Worm (Caenorhabditis elegans): ENCODE measurements around the gene Y38H8A.12.
A peak's percentile ranks its signal among the peaks of the same experiment; 100 is the strongest.
"Not testable (repeated sequence)": the region's sequence is repeated elsewhere in the genome, so short reads cannot be mapped to it uniquely, and the experiment has no call there.

Y38H8A.12 gene

DNA sequence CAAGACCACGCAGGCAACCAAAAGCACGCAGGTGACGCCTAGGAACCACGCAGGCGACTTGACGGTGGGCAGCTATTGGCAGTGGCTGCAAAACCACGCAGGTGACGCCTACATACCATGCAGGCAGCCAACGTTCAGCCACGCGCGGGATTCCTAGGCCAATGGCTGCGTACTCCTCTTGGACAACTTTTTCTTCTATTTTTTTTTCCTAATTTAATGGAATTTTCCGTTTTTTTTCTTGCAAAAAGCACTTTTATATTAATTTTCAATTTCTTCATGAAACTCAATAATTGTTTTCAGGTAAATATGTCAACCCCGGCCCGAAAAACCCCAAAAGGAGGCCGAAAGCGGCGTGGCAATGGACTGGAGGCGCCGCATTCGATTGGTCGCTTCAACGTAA, 5.6 kb downstream of the Y38H8A.12 start, which contains the start of gene Y38H8A.7:
Gene Y38H8A.7, plus strand, starts transcription at position 301 of the 400 bp plus-strand sequence.
- TF ChIP-seq klf-2 (GFP tag; conservative IDR thresholded peaks at IDR 0.05); T22C8.4 (GFP tag; IDR thresholded peaks at IDR 0.05); tab-1 (GFP tag; IDR thresholded peaks at IDR 0.05): not testable (repeated sequence)

DNA sequence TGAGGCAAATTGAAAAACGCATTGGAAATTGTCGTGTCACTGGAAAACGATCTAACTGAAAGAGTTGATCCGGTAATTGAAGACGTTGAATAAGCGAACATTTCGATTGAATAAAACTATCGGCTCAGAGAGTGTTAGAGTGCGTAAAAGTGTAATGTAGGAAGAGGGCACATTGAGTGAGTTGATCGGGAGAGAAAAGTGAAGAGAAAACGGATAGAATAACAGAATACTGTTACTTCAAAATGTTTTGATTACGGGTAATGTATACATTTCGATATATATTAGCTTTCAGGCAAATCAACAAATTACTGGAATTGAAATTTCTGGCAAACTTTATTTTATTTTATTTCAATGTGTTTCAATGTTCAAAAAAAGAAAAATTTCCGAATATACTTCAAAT, 6.1 kb downstream of the Y38H8A.12 start, which contains the start of gene uso-1:
Gene uso-1, minus strand, starts transcription at position 101 of the 400 bp plus-strand sequence.
- TF ChIP-seq cog-1 (tag; optimal IDR thresholded peaks at IDR 0.05): no peak
- TF ChIP-seq klf-2 (GFP tag; conservative IDR thresholded peaks at IDR 0.05): no peak
- no peak for TF ChIP-seq ztf-29 (GFP tag; IDR thresholded peaks at IDR 0.05)
- TF ChIP-seq med-1 (GFP tag; optimal IDR thresholded peaks at IDR 0.05; ENCODE audit: insufficient read depth): no peak
- TF ChIP-seq tab-1 (GFP tag; IDR thresholded peaks at IDR 0.05): no peak

DNA sequence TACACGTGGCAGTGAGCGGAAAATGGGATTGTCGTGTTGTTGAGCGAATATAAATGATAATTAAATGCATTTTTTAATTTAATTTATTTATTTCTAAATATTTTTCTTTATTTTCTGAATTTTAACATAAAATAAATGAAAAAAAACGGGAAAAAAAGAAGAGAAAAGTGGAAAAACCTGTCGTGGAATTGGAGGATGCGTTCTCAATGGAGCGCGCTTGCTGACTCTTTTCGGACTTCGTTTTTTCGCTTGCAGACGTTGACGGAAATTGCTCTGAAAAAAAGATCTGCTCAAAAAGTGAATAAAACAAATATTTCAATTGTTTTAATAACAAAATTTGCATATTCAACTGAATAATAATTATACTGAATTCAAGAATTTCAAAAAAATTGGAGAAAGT, 7.3 kb downstream of the Y38H8A.12 start:
- no peak for TF ChIP-seq ref-1 (GFP tag; conservative IDR thresholded peaks at IDR 0.05)
- TF ChIP-seq ztf-23 (GFP tag; IDR thresholded peaks at IDR 0.05): no peak
- no peak for TF ChIP-seq flt-1 (GFP tag; IDR thresholded peaks at IDR 0.05)
- TF ChIP-seq cog-1 (tag; optimal IDR thresholded peaks at IDR 0.05): no peak
- no peak for TF ChIP-seq T22C8.4 (GFP tag; IDR thresholded peaks at IDR 0.05)

DNA sequence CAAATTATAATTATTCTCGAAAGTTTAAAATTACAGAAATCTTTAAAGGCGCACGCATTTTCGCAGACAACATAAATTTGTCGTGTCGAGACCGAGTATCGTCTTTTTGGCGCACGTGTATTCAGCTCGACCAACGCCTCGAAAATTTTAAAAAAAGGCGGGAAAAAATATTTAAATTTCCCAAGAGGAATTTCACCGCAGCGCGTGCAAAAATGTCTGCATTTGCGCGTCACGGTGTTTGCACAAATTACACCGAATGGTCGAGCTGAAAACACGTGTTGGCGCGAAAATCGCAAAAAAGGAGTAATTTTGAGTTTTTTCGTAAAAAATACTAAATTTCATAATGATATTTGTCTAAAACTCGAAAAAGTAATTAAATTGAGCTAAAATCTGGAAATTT, 10.0 kb downstream of the Y38H8A.12 start:
- TF ChIP-seq ztf-23 (GFP tag; IDR thresholded peaks at IDR 0.05): no peak
- no peak for TF ChIP-seq flt-1 (GFP tag; IDR thresholded peaks at IDR 0.05)
- TF ChIP-seq klf-2 (GFP tag; conservative IDR thresholded peaks at IDR 0.05): no peak
- no peak for TF ChIP-seq cog-1 (tag; optimal IDR thresholded peaks at IDR 0.05)
- TF ChIP-seq tab-1 (GFP tag; IDR thresholded peaks at IDR 0.05): no peak
- TF ChIP-seq ztf-29 (GFP tag; IDR thresholded peaks at IDR 0.05): no peak
- no peak for TF ChIP-seq T22C8.4 (GFP tag; IDR thresholded peaks at IDR 0.05)
- TF ChIP-seq ref-1 (GFP tag; conservative IDR thresholded peaks at IDR 0.05): no peak
- no peak for TF ChIP-seq med-1 (GFP tag; optimal IDR thresholded peaks at IDR 0.05; ENCODE audit: insufficient read depth)

DNA sequence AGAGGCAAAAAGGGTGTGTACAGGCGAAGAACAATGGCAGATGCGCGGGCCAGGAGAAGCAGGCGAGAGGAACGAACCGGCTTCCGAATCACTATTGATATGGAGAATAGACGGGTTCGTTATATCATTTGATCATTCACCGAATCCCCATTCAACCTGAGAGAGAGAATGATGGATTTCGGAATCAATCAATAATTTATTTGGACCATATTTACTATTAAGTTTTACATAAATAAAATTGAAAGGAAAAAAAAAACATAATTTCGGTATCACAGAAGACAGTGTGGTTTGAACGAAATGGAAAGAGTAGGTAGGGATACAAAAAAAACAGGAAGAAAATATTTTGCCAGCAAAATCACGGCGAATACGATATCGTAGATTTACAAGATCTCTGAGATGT, 15.5 kb downstream of the Y38H8A.12 start, which contains the start of gene mam-3:
Gene mam-3, minus strand, starts transcription at position 101 of the 400 bp plus-strand sequence.
- no peak for TF ChIP-seq ref-1 (GFP tag; conservative IDR thresholded peaks at IDR 0.05)
- no peak for TF ChIP-seq klf-2 (GFP tag; conservative IDR thresholded peaks at IDR 0.05)
- no peak for TF ChIP-seq cog-1 (tag; optimal IDR thresholded peaks at IDR 0.05)
- TF ChIP-seq flt-1 (GFP tag; IDR thresholded peaks at IDR 0.05): no peak
- no peak for TF ChIP-seq tab-1 (GFP tag; IDR thresholded peaks at IDR 0.05)
- TF ChIP-seq ztf-29 (GFP tag; IDR thresholded peaks at IDR 0.05): no peak
- TF ChIP-seq T22C8.4 (GFP tag; IDR thresholded peaks at IDR 0.05): no peak

DNA sequence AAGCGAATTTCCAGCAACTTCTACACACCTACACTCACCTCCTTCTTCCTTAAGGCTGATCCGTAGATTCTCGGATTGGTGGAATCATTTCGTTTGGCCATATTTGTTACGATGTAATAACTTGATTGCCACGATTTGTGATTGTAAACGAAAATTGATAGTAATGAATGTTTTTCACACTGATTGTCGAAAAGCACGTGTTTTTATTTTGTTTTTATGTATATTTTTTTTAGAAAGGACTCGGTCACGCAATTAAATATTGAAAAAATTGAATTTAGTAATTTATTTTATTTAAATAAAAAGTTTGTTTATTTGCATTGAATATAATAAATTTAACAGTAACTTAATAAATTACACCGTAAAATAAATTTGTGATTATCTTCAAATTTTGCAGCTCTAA, 26.9 kb downstream of the Y38H8A.12 start, which contains the start of gene K09B11.5:
Gene K09B11.5, minus strand, starts transcription at position 101 of the 400 bp plus-strand sequence.
- not testable (repeated sequence) for TF ChIP-seq cog-1 (tag; optimal IDR thresholded peaks at IDR 0.05); med-1 (GFP tag; optimal IDR thresholded peaks at IDR 0.05; ENCODE audit: insufficient read depth); flt-1 (GFP tag; IDR thresholded peaks at IDR 0.05)

DNA sequence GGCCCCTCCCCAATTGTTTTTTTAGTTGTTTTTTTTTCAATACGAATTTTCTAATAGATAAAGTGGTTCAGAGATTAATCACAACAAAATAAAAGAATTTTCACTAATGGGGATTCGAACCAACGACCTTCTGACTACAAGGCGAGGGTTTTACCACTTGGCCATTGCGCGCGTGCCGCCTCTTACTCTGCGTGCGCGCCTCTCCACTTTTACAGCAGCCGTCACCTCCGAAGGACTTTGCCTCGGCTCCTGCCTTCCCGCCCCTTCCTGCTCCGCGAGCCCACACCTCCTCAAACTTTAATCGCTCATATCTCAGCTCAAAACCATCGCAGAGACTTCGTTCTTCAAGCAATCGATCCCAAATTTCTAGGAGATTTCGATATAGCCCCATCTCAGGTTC, 30.6 kb downstream of the Y38H8A.12 start:
- TF ChIP-seq tab-1 (GFP tag; IDR thresholded peaks at IDR 0.05): 0 out of 2 replicates have a peak, but pooled peaks have one; percentile 52

DNA sequence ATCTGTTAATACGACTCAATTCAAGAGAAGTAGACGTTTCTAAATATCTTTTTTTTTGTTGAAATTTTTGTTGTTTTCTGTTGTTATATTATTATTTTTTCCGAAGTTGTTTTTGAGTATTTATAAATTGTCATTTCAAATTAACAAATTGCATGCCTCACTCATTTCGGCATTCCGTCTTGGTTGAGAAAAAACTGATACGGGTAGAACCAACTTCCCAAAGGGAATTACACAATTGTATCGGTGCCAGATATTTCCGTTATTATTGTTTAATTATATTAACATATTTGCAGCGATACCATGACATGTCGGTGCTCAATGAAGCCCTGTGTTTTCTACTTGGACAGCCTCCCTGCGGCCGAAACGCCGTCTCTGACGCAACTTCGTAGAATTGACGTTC, 31.5 kb downstream of the Y38H8A.12 start, which contains the start of gene K09B11.4:
Gene K09B11.4, plus strand, starts transcription at position 301 of the 400 bp plus-strand sequence.
- no peak for TF ChIP-seq ztf-29 (GFP tag; IDR thresholded peaks at IDR 0.05)
- no peak for TF ChIP-seq T22C8.4 (GFP tag; IDR thresholded peaks at IDR 0.05)
- TF ChIP-seq ref-1 (GFP tag; conservative IDR thresholded peaks at IDR 0.05): no peak
- TF ChIP-seq flt-1 (GFP tag; IDR thresholded peaks at IDR 0.05): no peak
- no peak for TF ChIP-seq tab-1 (GFP tag; IDR thresholded peaks at IDR 0.05)
- no peak for TF ChIP-seq med-1 (GFP tag; optimal IDR thresholded peaks at IDR 0.05; ENCODE audit: insufficient read depth)
- TF ChIP-seq cog-1 (tag; optimal IDR thresholded peaks at IDR 0.05): no peak
- no peak for TF ChIP-seq ztf-23 (GFP tag; IDR thresholded peaks at IDR 0.05)
- TF ChIP-seq klf-2 (GFP tag; conservative IDR thresholded peaks at IDR 0.05): no peak

DNA sequence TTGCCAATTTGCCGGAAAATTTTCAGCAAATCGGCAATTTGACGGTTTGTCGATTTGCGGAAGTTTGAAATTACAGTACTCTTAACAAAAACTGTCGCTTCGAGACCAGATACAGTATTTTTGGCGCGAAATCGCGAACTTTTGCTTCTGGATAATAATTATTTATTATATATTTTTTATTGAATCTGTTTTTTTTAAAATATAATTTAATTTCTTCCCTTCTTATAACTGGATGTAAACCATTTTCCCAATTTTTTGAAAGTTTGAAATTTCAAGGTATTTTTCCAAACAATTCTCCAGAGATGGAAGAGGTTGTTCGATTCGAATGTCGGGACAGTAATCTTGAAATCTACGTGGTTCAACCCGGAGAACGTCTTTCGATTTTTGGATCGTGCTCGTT, 38.6 kb downstream of the Y38H8A.12 start, which contains the start of gene nol-9:
Gene nol-9, plus strand, starts transcription at position 301 of the 400 bp plus-strand sequence.
- TF ChIP-seq cog-1 (tag; optimal IDR thresholded peaks at IDR 0.05) (no peak), ztf-23 (GFP tag; IDR thresholded peaks at IDR 0.05) (no peak), T22C8.4 (GFP tag; IDR thresholded peaks at IDR 0.05) (no peak), klf-2 (GFP tag; conservative IDR thresholded peaks at IDR 0.05) (no peak), ref-1 (GFP tag; conservative IDR thresholded peaks at IDR 0.05) (no peak), med-1 (GFP tag; optimal IDR thresholded peaks at IDR 0.05; ENCODE audit: insufficient read depth) (no peak), flt-1 (GFP tag; IDR thresholded peaks at IDR 0.05) (no peak), tab-1 (GFP tag; IDR thresholded peaks at IDR 0.05) (no peak), ztf-29 (GFP tag; IDR thresholded peaks at IDR 0.05) (no peak)

DNA sequence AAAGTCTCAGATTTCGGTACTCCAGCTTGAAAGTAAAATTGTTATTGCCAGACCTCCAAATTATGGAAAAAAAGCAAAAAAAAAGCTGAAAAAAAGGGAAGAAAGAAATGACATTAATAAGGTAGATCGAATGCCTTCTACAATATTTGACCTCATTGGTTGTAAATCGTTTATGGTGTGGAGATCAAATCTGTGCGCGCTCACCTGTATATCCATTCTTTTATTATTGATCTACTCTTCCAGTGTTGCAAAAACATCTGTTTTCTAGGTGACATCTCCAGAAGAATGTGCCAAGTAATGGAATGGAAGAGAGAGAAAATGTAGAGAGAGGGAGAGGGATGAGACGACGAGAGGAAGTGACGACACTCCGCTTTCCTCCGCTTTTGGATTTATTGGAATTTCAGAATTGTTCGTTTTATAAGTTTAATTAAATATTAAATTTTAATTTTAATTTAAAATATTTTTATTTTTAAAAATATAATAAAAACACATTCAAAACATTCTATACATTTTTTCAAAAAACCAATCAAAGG, 45.0 kb downstream of the Y38H8A.12 start, which contains the start of the genes pik-1 and aptf-2:
Gene pik-1, plus strand, starts transcription at position 303 of the 533 bp plus-strand sequence.
Gene aptf-2, minus strand, starts transcription at position 313 of the 533 bp plus-strand sequence.
- TF ChIP-seq T22C8.4 (GFP tag; IDR thresholded peaks at IDR 0.05) (no peak), med-1 (GFP tag; optimal IDR thresholded peaks at IDR 0.05; ENCODE audit: insufficient read depth) (no peak), ztf-29 (GFP tag; IDR thresholded peaks at IDR 0.05) (no peak), ztf-23 (GFP tag; IDR thresholded peaks at IDR 0.05) (no peak), ref-1 (GFP tag; conservative IDR thresholded peaks at IDR 0.05) (no peak), flt-1 (GFP tag; IDR thresholded peaks at IDR 0.05) (no peak), cog-1 (tag; optimal IDR thresholded peaks at IDR 0.05) (no peak), tab-1 (GFP tag; IDR thresholded peaks at IDR 0.05) (no peak), klf-2 (GFP tag; conservative IDR thresholded peaks at IDR 0.05) (no peak)
